Fruit fly (Drosophila melanogaster) S2 (cell line): ENCODE data around the gene Pex1.

ENCODE experiments used
- CG8478 ChIP-seq: fragments of >200 bp; optimal IDR thresholded peaks from 2 replicates; lab custom pipeline; 2018
- CTCF ChIP-seq, 2 experiments: fragments of >200 bp; optimal IDR thresholded peaks; 2 replicates each; lab custom pipeline; 2018

Gene Pex1

dm6 chr3L:14071621-14072020 is at the start of gene Pex1:
Gene Pex1, plus strand, starts transcription at chr3L:14071892.
- TF ChIP-seq CG8478: no peak
- TF ChIP-seq CTCF (optimal IDR thresholded peaks at IDR 0.05; lab: Kevin White, UChicago): peak in 1 of 2 experiments; percentile 17

- TF ChIP-seq CTCF (optimal IDR thresholded peaks at IDR 0.05; lab: Kevin White, UChicago) (no peak), CG8478 (no peak)
These were observed 46.0 kb upstream of the Pex1 start for dm6 chr3L:14025736-14026135.

- TF ChIP-seq CG8478 (no peak), CTCF (optimal IDR thresholded peaks at IDR 0.05; lab: Kevin White, UChicago) (no peak)
These were observed 44.1 kb upstream of the Pex1 start for dm6 chr3L:14027549-14027948.

dm6 chr3L:14028485-14029384 is 43.0 kb upstream of the Pex1 start, which contains the start of gene Ptip:
Gene Ptip, minus strand, starts transcription at chr3L:14029121.
- peak; percentile 41 to 49 for TF ChIP-seq CTCF (optimal IDR thresholded peaks at IDR 0.05; lab: Kevin White, UChicago)
- no peak for TF ChIP-seq CG8478

- TF ChIP-seq CTCF (optimal IDR thresholded peaks at IDR 0.05; lab: Kevin White, UChicago): peak in 1 of 2 experiments; percentile 29
- TF ChIP-seq CG8478: no peak
These were observed 40.2 kb upstream of the Pex1 start, which contains the start of the genes CG6650 and endos for dm6 chr3L:14031171-14032126. Gene CG6650, plus strand, starts transcription at chr3L:14031450. Gene endos, minus strand, starts transcription at chr3L:14031706.

dm6 chr3L:14034476-14034875 is 37.2 kb upstream of the Pex1 start, which contains the start of gene CG6661:
Gene CG6661, plus strand, starts transcription at chr3L:14034776.
- TF ChIP-seq CG8478: no peak
- no peak for TF ChIP-seq CTCF (optimal IDR thresholded peaks at IDR 0.05; lab: Kevin White, UChicago)

- TF ChIP-seq CG8478: no peak
- TF ChIP-seq CTCF (optimal IDR thresholded peaks at IDR 0.05; lab: Kevin White, UChicago): peak in 1 of 2 experiments; percentile 5
These were observed 34.8 kb upstream of the Pex1 start, which contains the start of gene Hsp110 for dm6 chr3L:14036867-14037313. Gene Hsp110, plus strand, starts transcription at chr3L:14037019.

dm6 chr3L:14037655-14038644 is 33.7 kb upstream of the Pex1 start:
- TF ChIP-seq CTCF (optimal IDR thresholded peaks at IDR 0.05; lab: Kevin White, UChicago) (no peak), CG8478 (no peak)

- no peak for TF ChIP-seq CG8478
- TF ChIP-seq CTCF (optimal IDR thresholded peaks at IDR 0.05; lab: Kevin White, UChicago): no peak
These were observed 22.0 kb upstream of the Pex1 start, which contains the start of gene Neurl4 for dm6 chr3L:14049620-14050253. Gene Neurl4, minus strand, starts transcription at chr3L:14049892.

- TF ChIP-seq CTCF (optimal IDR thresholded peaks at IDR 0.05; lab: Kevin White, UChicago) (no peak), CG8478 (no peak)
These were observed 20.6 kb upstream of the Pex1 start, which contains the start of gene CG6833 for dm6 chr3L:14050944-14051548. Gene CG6833, plus strand, starts transcription at chr3L:14051206.

dm6 chr3L:14053073-14053643 is 18.5 kb upstream of the Pex1 start, which contains the start of the genes CG13484 and Frl:
Gene CG13484, minus strand, starts transcription at chr3L:14053079.
Gene Frl, plus strand, starts transcription at chr3L:14053215.
- TF ChIP-seq CTCF (optimal IDR thresholded peaks at IDR 0.05; lab: Kevin White, UChicago) (peak; percentile 12 to 37), CG8478 (no peak)

- TF ChIP-seq CG8478 (no peak), CTCF (optimal IDR thresholded peaks at IDR 0.05; lab: Kevin White, UChicago) (no peak)
These were observed 17.9 kb upstream of the Pex1 start for dm6 chr3L:14053806-14054205.
